Worm (Caenorhabditis elegans) whole organism, young adult: Measurements from ENCODE around the gene zzz-1.

Experiments used
- C06A6.2 ChIP-seq: fragments of 200-800 bp; sonication (Bioruptor generic); conservative IDR thresholded peaks from 2 replicates; pipeline ENCODE4 v1.3.6; 2022; ENCODE audit warnings: missing genetic modification characterization, missing compliant biosample characterization
- D2030.7 ChIP-seq: fragments of 200-800 bp; sonication (Bioruptor generic); IDR thresholded peaks from 2 replicates; pipeline ENCODE4 v1.3.6; 2022; ENCODE audit warnings: missing genetic modification reagents, missing genetic modification characterization, missing compliant biosample characterization
- F22D6.2 ChIP-seq: sonication (generic microtip); optimal IDR thresholded peaks from 2 replicates; lab custom pipeline; 2016; ENCODE audit warnings: mild to moderate bottlenecking, missing genetic modification characterization, missing compliant biosample characterization
- F23B12.7 ChIP-seq: sonication (generic microtip); optimal IDR thresholded peaks from 2 replicates; lab custom pipeline; 2017; ENCODE audit warnings: missing genetic modification characterization, mild to moderate bottlenecking, missing compliant biosample characterization, antibody characterized with exemption, moderate library complexity; ENCODE audit not compliant: insufficient read depth
- F33H1.4 ChIP-seq: fragments of 200-800 bp; sonication (Bioruptor generic); IDR thresholded peaks from 2 replicates; pipeline ENCODE4 v1.3.6; 2022; ENCODE audit warnings: missing genetic modification reagents, missing genetic modification characterization, missing compliant biosample characterization
- F57A8.1 ChIP-seq: fragments of 200-800 bp; sonication (Bioruptor generic); optimal IDR thresholded peaks from 2 replicates; lab custom pipeline; 2018; ENCODE audit warnings: mild to moderate bottlenecking, missing genetic modification characterization, moderate library complexity, missing compliant biosample characterization
- F57C9.4 ChIP-seq: sonication (generic microtip); optimal IDR thresholded peaks from 2 replicates; lab custom pipeline; 2017; ENCODE audit warnings: mild to moderate bottlenecking, missing genetic modification characterization, missing compliant biosample characterization
- K11D2.4 ChIP-seq: fragments of 200-800 bp; sonication (Bioruptor generic); IDR thresholded peaks from 2 replicates; pipeline ENCODE4 v1.3.6; 2022; ENCODE audit warnings: missing genetic modification reagents, missing genetic modification characterization, missing compliant biosample characterization
- Y53F4B.3 ChIP-seq: fragments of 200-800 bp; sonication (Bioruptor generic); IDR thresholded peaks from 2 replicates; pipeline ENCODE4 v1.3.6; 2022; ENCODE audit warnings: missing genetic modification reagents, missing genetic modification characterization, missing compliant biosample characterization
- Y56A3A.18 ChIP-seq: fragments of 200-800 bp; sonication (Bioruptor generic); IDR thresholded peaks from 2 replicates; pipeline ENCODE4 v1.3.6; 2022; ENCODE audit warnings: missing genetic modification reagents, missing genetic modification characterization, missing compliant biosample characterization
- ZK185.1 ChIP-seq: sonication (generic microtip); optimal IDR thresholded peaks from 2 replicates; lab custom pipeline; 2016; ENCODE audit warnings: mild to moderate bottlenecking, missing genetic modification characterization, missing compliant biosample characterization; ENCODE audit not compliant: poor library complexity, severe bottlenecking
- akir-1 ChIP-seq: fragments of 200-800 bp; sonication (Bioruptor generic); optimal IDR thresholded peaks from 2 replicates; lab custom pipeline; 2018; ENCODE audit warnings: mild to moderate bottlenecking, missing genetic modification characterization, moderate library complexity, missing compliant biosample characterization
- aptf-3 ChIP-seq: fragments of 200-800 bp; sonication (Bioruptor generic); IDR thresholded peaks from 2 replicates; pipeline ENCODE4 v1.3.6; 2022; ENCODE audit warnings: missing genetic modification characterization, missing compliant biosample characterization
- attf-5 ChIP-seq: fragments of 200-800 bp; sonication (Bioruptor generic); optimal IDR thresholded peaks from 2 replicates; lab custom pipeline; 2018; ENCODE audit warnings: mild to moderate bottlenecking, missing genetic modification characterization, missing compliant biosample characterization
- die-1 ChIP-seq: sonication (generic microtip); optimal IDR thresholded peaks from 2 replicates; lab custom pipeline; 2016; ENCODE audit warnings: missing genotype, mild to moderate bottlenecking, missing genetic modification characterization, missing compliant biosample characterization
- dox-1 ChIP-seq: fragments of 200-800 bp; sonication (Bioruptor generic); IDR thresholded peaks from 2 replicates; pipeline ENCODE4 v1.3.6; 2022; ENCODE audit warnings: missing genetic modification reagents, missing genetic modification characterization, missing compliant biosample characterization
- dpl-1 ChIP-seq: fragments of 150-350 bp; optimal IDR thresholded peaks from 2 replicates; lab custom pipeline; 2014; ENCODE audit warnings: missing biosample characterization, missing genetic modification reagents, missing genetic modification characterization
- efl-1 ChIP-seq: fragments of 150-350 bp; optimal IDR thresholded peaks from 2 replicates; lab custom pipeline; 2014; ENCODE audit warnings: missing biosample characterization, missing genetic modification reagents, missing genetic modification characterization
- egl-44 ChIP-seq: fragments of 200-800 bp; sonication (Bioruptor generic); IDR thresholded peaks from 2 replicates; pipeline ENCODE4 v1.3.6; 2022; ENCODE audit warnings: missing genetic modification reagents, missing genetic modification characterization, missing compliant biosample characterization
- ekl-4 ChIP-seq: fragments of 200-800 bp; sonication (Bioruptor generic); IDR thresholded peaks from 2 replicates; pipeline ENCODE4 v1.3.6; 2022; ENCODE audit warnings: missing genetic modification reagents, missing genetic modification characterization, missing compliant biosample characterization
- gei-17 ChIP-seq: fragments of 200-800 bp; sonication (Bioruptor generic); optimal IDR thresholded peaks from 2 replicates; lab custom pipeline; 2018; ENCODE audit warnings: mild to moderate bottlenecking, missing genetic modification characterization, missing compliant biosample characterization
- hrde-1 ChIP-seq: sonication (generic microtip); optimal IDR thresholded peaks from 2 replicates; lab custom pipeline; 2016; ENCODE audit warnings: missing genetic modification characterization, mild to moderate bottlenecking, missing compliant biosample characterization, moderate library complexity, missing genotype, missing genetic modification reagents, borderline replicate concordance
- let-526 ChIP-seq: fragments of 200-800 bp; sonication (Bioruptor generic); IDR thresholded peaks from 2 replicates; pipeline ENCODE4 v1.3.6; 2022; ENCODE audit warnings: missing genetic modification reagents, missing genetic modification characterization, missing compliant biosample characterization
- mcd-1 ChIP-seq: fragments of 200-800 bp; sonication (Bioruptor generic); IDR thresholded peaks from 2 replicates; pipeline ENCODE4 v1.3.6; 2022; ENCODE audit warnings: missing genetic modification reagents, missing genetic modification characterization, missing compliant biosample characterization
- nfya-2 ChIP-seq: fragments of 200-800 bp; sonication (Bioruptor generic); IDR thresholded peaks from 2 replicates; pipeline ENCODE4 v1.3.6; 2022; ENCODE audit warnings: missing genetic modification reagents, missing genetic modification characterization, missing compliant biosample characterization
- nfyb-1 ChIP-seq: fragments of 200-800 bp; sonication (Bioruptor generic); IDR thresholded peaks from 2 replicates; pipeline ENCODE4 v1.3.6; 2022; ENCODE audit warnings: missing genetic modification reagents, missing genetic modification characterization, missing compliant biosample characterization
- nhr-179 ChIP-seq: sonication (generic microtip); optimal IDR thresholded peaks from 2 replicates; lab custom pipeline; 2016; ENCODE audit warnings: mild to moderate bottlenecking, missing genetic modification characterization, missing compliant biosample characterization
- nhr-27 ChIP-seq: fragments of 200-800 bp; sonication (Bioruptor generic); optimal IDR thresholded peaks from 2 replicates; lab custom pipeline; 2018; ENCODE audit warnings: mild to moderate bottlenecking, missing genetic modification characterization, moderate library complexity, missing compliant biosample characterization
- nhr-80 ChIP-seq: sonication (generic microtip); optimal IDR thresholded peaks from 2 replicates; lab custom pipeline; 2016; ENCODE audit warnings: missing genetic modification characterization, missing compliant biosample characterization
- pha-4 ChIP-seq: fragments of 150-350 bp; sonication (generic microtip); optimal IDR thresholded peaks from 2 replicates; lab custom pipeline; 2014; ENCODE audit warnings: missing biosample characterization, missing genetic modification reagents, missing genetic modification characterization
- snpc-1.3 ChIP-seq: sonication (generic microtip); optimal IDR thresholded peaks from 2 replicates; lab custom pipeline; 2017; ENCODE audit warnings: missing genetic modification characterization, mild to moderate bottlenecking, missing compliant biosample characterization, antibody characterized with exemption, moderate library complexity, missing genotype, missing genetic modification reagents; ENCODE audit not compliant: insufficient read depth
- tbx-9 ChIP-seq: sonication (generic microtip); optimal IDR thresholded peaks from 2 replicates; lab custom pipeline; 2016; ENCODE audit warnings: borderline replicate concordance, missing genetic modification characterization, inconsistent platforms, missing compliant biosample characterization
- unc-130 ChIP-seq: sonication (generic microtip); optimal IDR thresholded peaks from 2 replicates; lab custom pipeline; 2016; ENCODE audit warnings: missing genetic modification reagents, missing genetic modification characterization, missing compliant biosample characterization
- unc-62 ChIP-seq: fragments of 150-350 bp; optimal IDR thresholded peaks from 2 replicates; lab custom pipeline; 2014; ENCODE audit warnings: missing biosample characterization, missing genetic modification reagents, missing genetic modification characterization
- zim-3 ChIP-seq: sonication (generic microtip); optimal IDR thresholded peaks from 2 replicates; lab custom pipeline; 2017; ENCODE audit warnings: mild to moderate bottlenecking, missing genetic modification characterization, moderate library complexity, missing compliant biosample characterization
- ztf-26 ChIP-seq: sonication (generic microtip); optimal IDR thresholded peaks from 2 replicates; lab custom pipeline; 2017; ENCODE audit warnings: missing genetic modification characterization, missing compliant biosample characterization

zzz-1 gene

ce11 chrV:10909959-10910358, 988 bp upstream of the zzz-1 start:
- TF ChIP-seq Y56A3A.18 (no peak), gei-17 (GFP tag; lab: Kevin White, UChicago) (no peak), D2030.7 (GFP tag; lab: Robert Waterston, UW) (no peak), dpl-1 (GFP tag; lab: Kevin White, UChicago) (no peak), nfyb-1 (GFP tag; lab: Robert Waterston, UW) (no peak), ztf-26 (tag; lab: Kevin White, UChicago) (no peak), F33H1.4 (GFP tag; lab: Robert Waterston, UW) (no peak), pha-4 (no peak), aptf-3 (GFP tag; lab: Robert Waterston, UW) (no peak), die-1 (tag; lab: Kevin White, UChicago) (no peak), egl-44 (GFP tag; lab: Robert Waterston, UW) (no peak)

ce11 chrV:10904795-10905194, 4.2 kb downstream of the zzz-1 start:
- TF ChIP-seq ZK185.1 (tag; lab: Kevin White, UChicago) (no peak), akir-1 (GFP tag; lab: Kevin White, UChicago) (no peak), snpc-1.3 (tag; lab: Kevin White, UChicago) (no peak), hrde-1 (tag; lab: Kevin White, UChicago) (no peak)

- TF ChIP-seq F57A8.1, result no peak
- TF ChIP-seq let-526 (GFP tag; lab: Robert Waterston, UW), result no peak
- no peak for TF ChIP-seq Y53F4B.3 (GFP tag; lab: Robert Waterston, UW)
- no peak for TF ChIP-seq dpl-1 (GFP tag; lab: Kevin White, UChicago)
- TF ChIP-seq dox-1 (GFP tag; lab: Robert Waterston, UW), result no peak
- no peak for TF ChIP-seq mcd-1 (GFP tag; lab: Robert Waterston, UW)
- TF ChIP-seq F23B12.7, result no peak
- no peak for TF ChIP-seq F22D6.2 (tag; lab: Kevin White, UChicago)
Observed at ce11 chrV:10903748-10904147, 5.2 kb downstream of the zzz-1 start, which contains the start of gene F32D8.15. F32D8.15 (plus strand) TSS chrV:10904048.

- TF ChIP-seq unc-130, result no peak
- TF ChIP-seq F57C9.4 (tag; lab: Kevin White, UChicago), result no peak
- TF ChIP-seq tbx-9, result no peak
- TF ChIP-seq ekl-4 (GFP tag; lab: Robert Waterston, UW), result no peak
- no peak for TF ChIP-seq ZK185.1 (tag; lab: Kevin White, UChicago)
- no peak for TF ChIP-seq hrde-1 (tag; lab: Kevin White, UChicago)
- no peak for TF ChIP-seq efl-1 (GFP tag; lab: Kevin White, UChicago)
- TF ChIP-seq egl-44 (GFP tag; lab: Robert Waterston, UW), result no peak
- TF ChIP-seq nhr-27 (tag; lab: Kevin White, UChicago), result no peak
- TF ChIP-seq unc-62 (GFP tag; lab: Kevin White, UChicago), result no peak
- no peak for TF ChIP-seq nhr-179 (tag; lab: Kevin White, UChicago)
- TF ChIP-seq nfya-2 (GFP tag; lab: Robert Waterston, UW), result no peak
Observed at ce11 chrV:10902682-10903081, 6.3 kb downstream of the zzz-1 start, which contains the start of gene F32D8.8. F32D8.8 (minus strand) TSS chrV:10902782.

ce11 chrV:10901125-10901524, 7.8 kb downstream of the zzz-1 start, which contains the start of gene spp-16:
spp-16 (minus strand) TSS chrV:10901303.
- TF ChIP-seq nhr-80 (tag; lab: Kevin White, UChicago) (peak; percentile 50), die-1 (tag; lab: Kevin White, UChicago) (no peak), K11D2.4 (GFP tag; lab: Robert Waterston, UW) (no peak), zim-3 (tag; lab: Kevin White, UChicago) (no peak), attf-5 (GFP tag; lab: Kevin White, UChicago) (no peak), nfyb-1 (GFP tag; lab: Robert Waterston, UW) (no peak), C06A6.2 (GFP tag; lab: Robert Waterston, UW) (no peak), ekl-4 (GFP tag; lab: Robert Waterston, UW) (no peak)
